ENCODE assay signal across 3 worm cellular contexts in genomic region chrII:6877881-6878280, ce11.
A peak's percentile ranks its signal among the peaks of the same experiment; 100 is the strongest.
TF ChIP-seq lines count a peak whose summit lies in the region.

No protein-coding gene starts in this region.

TF ChIP-seq in whole organism, L1 larva, 84 proteins besides CTCF, POLR2A, EP300 and RAD21:
- TF ChIP-seq pag-3 (tag; optimal IDR thresholded peaks at IDR 0.05; lab: Kevin White, UChicago; ENCODE audit: borderline replicate concordance, insufficient read depth): no peak
- TF ChIP-seq nhr-19 (GFP tag; conservative IDR thresholded peaks at IDR 0.05; lab: Robert Waterston, UW): no peak
- peak; percentile 78 for TF ChIP-seq nhr-85 (tag; lab: Kevin White, UChicago)
- peak; percentile 35; the same call in 1 of the 2 replicates for TF ChIP-seq grh-1 (GFP tag; IDR thresholded peaks at IDR 0.05; lab: Robert Waterston, UW)
- TF ChIP-seq F16B12.6 (tag; optimal IDR thresholded peaks at IDR 0.05; lab: Kevin White, UChicago): no peak
- peak in 1 of 6 experiments; percentile 55 for TF ChIP-seq elt-3 (tag; optimal IDR thresholded peaks at IDR 0.05; lab: Kevin White, UChicago)
- peak; percentile 62 for TF ChIP-seq vab-15 (tag; optimal IDR thresholded peaks at IDR 0.05; lab: Kevin White, UChicago)
- TF ChIP-seq unc-86 (tag; optimal IDR thresholded peaks at IDR 0.05; lab: Kevin White, UChicago): no peak
- no peak for TF ChIP-seq sptf-1 (tag; optimal IDR thresholded peaks at IDR 0.05; lab: Kevin White, UChicago)
- peak; percentile 22 for TF ChIP-seq nhr-71 (tag; optimal IDR thresholded peaks at IDR 0.05; lab: Kevin White, UChicago)
- TF ChIP-seq nhr-20 (tag; optimal IDR thresholded peaks at IDR 0.05; lab: Kevin White, UChicago): peak; percentile 14
- no peak for TF ChIP-seq unc-130 (tag; optimal IDR thresholded peaks at IDR 0.05; lab: Kevin White, UChicago)
- TF ChIP-seq ceh-90 (tag; optimal IDR thresholded peaks at IDR 0.05; lab: Kevin White, UChicago): no peak
- TF ChIP-seq ces-1 (GFP tag; optimal IDR thresholded peaks at IDR 0.05; lab: Kevin White, UChicago): no peak
- no peak for TF ChIP-seq mef-2 (tag; optimal IDR thresholded peaks at IDR 0.05; lab: Kevin White, UChicago)
- TF ChIP-seq lin-14 (GFP tag; optimal IDR thresholded peaks at IDR 0.05; lab: Kevin White, UChicago): peak; percentile 29
- peak; percentile 37 for TF ChIP-seq blmp-1 (tag; optimal IDR thresholded peaks at IDR 0.05; lab: Kevin White, UChicago)

TF ChIP-seq in whole organism, L2 larva, 48 proteins besides CTCF, POLR2A, EP300 and RAD21:
- TF ChIP-seq C34F6.9 (tag; optimal IDR thresholded peaks at IDR 0.05; lab: Kevin White, UChicago) (no peak), R02D3.7 (tag; optimal IDR thresholded peaks at IDR 0.05; lab: Kevin White, UChicago) (no peak), crh-2 (tag; optimal IDR thresholded peaks at IDR 0.05; lab: Kevin White, UChicago) (peak; percentile 71), nhr-12 (tag; optimal IDR thresholded peaks at IDR 0.05; lab: Kevin White, UChicago) (no peak), lin-13 (GFP tag; optimal IDR thresholded peaks at IDR 0.05; lab: Kevin White, UChicago) (no peak), sma-3 (GFP tag; optimal IDR thresholded peaks at IDR 0.05; lab: Kevin White, UChicago) (peak; percentile 62), blmp-1 (tag; optimal IDR thresholded peaks at IDR 0.05; lab: Kevin White, UChicago; ENCODE audit: insufficient read depth) (peak; percentile 58), ZK546.5 (tag; optimal IDR thresholded peaks at IDR 0.05; lab: Kevin White, UChicago) (no peak), nhr-25 (tag; optimal IDR thresholded peaks at IDR 0.05; lab: Kevin White, UChicago) (peak; percentile 71), nhr-23 (tag; optimal IDR thresholded peaks at IDR 0.05; lab: Kevin White, UChicago) (no peak), lin-39 (tag; optimal IDR thresholded peaks at IDR 0.05; lab: Kevin White, UChicago) (no peak)

TF ChIP-seq in whole organism, L4 larva, 104 proteins besides CTCF, POLR2A, EP300 and RAD21:
- no peak for TF ChIP-seq hlh-11 (tag; optimal IDR thresholded peaks at IDR 0.05; lab: Kevin White, UChicago)
- peak; percentile 26 for TF ChIP-seq nhr-28 (tag; optimal IDR thresholded peaks at IDR 0.05; lab: Kevin White, UChicago)
- TF ChIP-seq lim-7 (GFP tag; IDR thresholded peaks at IDR 0.05; lab: Robert Waterston, UW): no peak
- TF ChIP-seq nhr-25 (tag; optimal IDR thresholded peaks at IDR 0.05; lab: Kevin White, UChicago; ENCODE audit: borderline replicate concordance, insufficient read depth): no peak

Comparison
In these comparisons a context has a peak if more than half of its experiments do, and no peak if none do; other contexts are left out.
1. Of the 29 proteins assayed by ChIP-seq in both whole organism, L4 larva and whole organism, L1 larva: peak only in whole organism, L4 larva: nhr-28; only in whole organism, L1 larva: none; in both: none; in neither: 28.